Fruit fly (Drosophila melanogaster) whole organism, pupa: Measurements from ENCODE around the gene Strip.

Experiments
- CG10348 ChIP-seq: fragments of 200-800 bp; sonication (Bioruptor generic); IDR thresholded peaks from 2 replicates; pipeline ENCODE4 v1.3.6; 2022; ENCODE audit warnings: missing biosample characterization, missing genetic modification characterization
- CG13204 ChIP-seq: fragments of 200-800 bp; sonication (Bioruptor generic); optimal IDR thresholded peaks from 2 replicates; lab custom pipeline; 2018; ENCODE audit warnings: missing biosample characterization, mild to moderate bottlenecking, missing genetic modification characterization, moderate library complexity
- CG8159 ChIP-seq: fragments of 200-800 bp; sonication (Bioruptor generic); optimal IDR thresholded peaks from 3 replicates; lab custom pipeline; 2018; ENCODE audit warnings: missing biosample characterization, mild to moderate bottlenecking, missing genetic modification characterization, moderate library complexity
- CG8301 ChIP-seq: fragments of 200-800 bp; sonication (Bioruptor generic); optimal IDR thresholded peaks from 2 replicates; lab custom pipeline; 2018; ENCODE audit warnings: missing biosample characterization, mild to moderate bottlenecking, missing genetic modification characterization
- CG9948 ChIP-seq: fragments of 200-800 bp; sonication (Bioruptor generic); optimal IDR thresholded peaks from 2 replicates; lab custom pipeline; 2018; ENCODE audit warnings: missing biosample characterization, mild to moderate bottlenecking, missing genetic modification characterization, moderate library complexity
- D1 ChIP-seq: fragments of 200-800 bp; sonication (Bioruptor generic); optimal IDR thresholded peaks from 2 replicates; lab custom pipeline; 2018; ENCODE audit warnings: missing biosample characterization, mild to moderate bottlenecking, missing genetic modification characterization, moderate library complexity
- Pif1B ChIP-seq: fragments of 200-800 bp; sonication (Bioruptor generic); optimal IDR thresholded peaks from 3 replicates; lab custom pipeline; 2016; ENCODE audit warnings: missing biosample characterization, missing genetic modification characterization

dm6 chr3L:3338882-3339590 is 10.4 kb upstream of the Strip start:
- TF ChIP-seq CG13204 (GFP tag; lab: Kevin White, UChicago) (no peak), CG10348 (GFP tag; lab: Robert Waterston, UW) (no peak), CG9948 (tag; lab: Kevin White, UChicago) (peak; percentile 63), CG8301 (tag; lab: Kevin White, UChicago) (peak; percentile 83), D1 (tag; lab: Kevin White, UChicago) (no peak), Pif1B (GFP tag; lab: Kevin White, UChicago) (peak; percentile 17), CG8159 (tag; lab: Kevin White, UChicago) (peak; percentile 83)
